Fruit fly (Drosophila melanogaster) whole organism, pupa: ENCODE data around the gene Cyp4d1.

Experiments
- CG10348 ChIP-seq: fragments of 200-800 bp; sonication (Bioruptor generic); IDR thresholded peaks from 2 replicates; pipeline ENCODE4 v1.3.6; 2022; ENCODE audit warnings: missing biosample characterization, missing genetic modification characterization
- CG13204 ChIP-seq: fragments of 200-800 bp; sonication (Bioruptor generic); optimal IDR thresholded peaks from 2 replicates; lab custom pipeline; 2018; ENCODE audit warnings: missing biosample characterization, mild to moderate bottlenecking, missing genetic modification characterization, moderate library complexity
- CG14655 ChIP-seq: fragments of 200-800 bp; sonication (Bioruptor generic); optimal IDR thresholded peaks from 3 replicates; lab custom pipeline; 2017; ENCODE audit warnings: mild to moderate bottlenecking, missing biosample characterization, missing genetic modification reagents, missing genetic modification characterization
- CG15710 ChIP-seq: fragments of 200-800 bp; sonication (Bioruptor generic); optimal IDR thresholded peaks from 2 replicates; lab custom pipeline; 2018; ENCODE audit warnings: missing biosample characterization, mild to moderate bottlenecking, missing genetic modification characterization, moderate library complexity
- CG17806 ChIP-seq: fragments of 200-800 bp; sonication (Bioruptor generic); optimal IDR thresholded peaks from 2 replicates; lab custom pipeline; 2018; ENCODE audit warnings: missing biosample characterization, mild to moderate bottlenecking, missing genetic modification characterization, moderate library complexity
- CG32121 ChIP-seq: fragments of 200-800 bp; sonication (Bioruptor generic); IDR thresholded peaks from 2 replicates; pipeline ENCODE4 v1.3.6; 2022; ENCODE audit warnings: missing biosample characterization, missing genetic modification characterization
- CG34367 ChIP-seq: fragments of 200-800 bp; sonication (Bioruptor generic); optimal IDR thresholded peaks from 2 replicates; lab custom pipeline; 2018; ENCODE audit warnings: missing biosample characterization, mild to moderate bottlenecking, missing genetic modification characterization
- CG4496 ChIP-seq: fragments of 200-800 bp; sonication (Bioruptor generic); IDR thresholded peaks from 3 replicates; pipeline ENCODE4 v1.3.6; 2022; ENCODE audit warnings: missing biosample characterization, missing genetic modification characterization
- CG8159 ChIP-seq: fragments of 200-800 bp; sonication (Bioruptor generic); optimal IDR thresholded peaks from 3 replicates; lab custom pipeline; 2018; ENCODE audit warnings: missing biosample characterization, mild to moderate bottlenecking, missing genetic modification characterization, moderate library complexity
- CG8301 ChIP-seq: fragments of 200-800 bp; sonication (Bioruptor generic); optimal IDR thresholded peaks from 2 replicates; lab custom pipeline; 2018; ENCODE audit warnings: missing biosample characterization, mild to moderate bottlenecking, missing genetic modification characterization
- CG9948 ChIP-seq: fragments of 200-800 bp; sonication (Bioruptor generic); optimal IDR thresholded peaks from 2 replicates; lab custom pipeline; 2018; ENCODE audit warnings: missing biosample characterization, mild to moderate bottlenecking, missing genetic modification characterization, moderate library complexity
- D1 ChIP-seq: fragments of 200-800 bp; sonication (Bioruptor generic); optimal IDR thresholded peaks from 2 replicates; lab custom pipeline; 2018; ENCODE audit warnings: missing biosample characterization, mild to moderate bottlenecking, missing genetic modification characterization, moderate library complexity
- EcR ChIP-seq: fragments of 200-800 bp; sonication (Bioruptor generic); optimal IDR thresholded peaks from 3 replicates; lab custom pipeline; 2019; ENCODE audit warnings: missing biosample characterization, missing genetic modification characterization, mild to moderate bottlenecking, moderate library complexity, missing genetic modification reagents
- Ets98B ChIP-seq: fragments of 200-800 bp; sonication (Bioruptor generic); IDR thresholded peaks from 2 replicates; pipeline ENCODE4 v1.3.6; 2022; ENCODE audit warnings: missing biosample characterization, missing genetic modification characterization
- Pif1A ChIP-seq: fragments of 200-800 bp; sonication (Bioruptor generic); optimal IDR thresholded peaks from 3 replicates; lab custom pipeline; 2016; ENCODE audit warnings: missing biosample characterization, missing genetic modification characterization
- Pif1B ChIP-seq: fragments of 200-800 bp; sonication (Bioruptor generic); optimal IDR thresholded peaks from 3 replicates; lab custom pipeline; 2016; ENCODE audit warnings: missing biosample characterization, missing genetic modification characterization
- Snoo ChIP-seq: fragments of 200-800 bp; sonication (Bioruptor generic); optimal IDR thresholded peaks from 3 replicates; lab custom pipeline; 2017; ENCODE audit warnings: missing biosample characterization, mild to moderate bottlenecking, missing genetic modification characterization, inconsistent platforms
- fd96Ca ChIP-seq: fragments of 200-800 bp; sonication (Bioruptor generic); IDR thresholded peaks from 3 replicates; pipeline ENCODE4 v1.3.6; 2022; ENCODE audit warnings: missing biosample characterization, missing genetic modification characterization
- gl ChIP-seq: fragments of 200-800 bp; sonication (Bioruptor generic); optimal IDR thresholded peaks from 2 replicates; lab custom pipeline; 2018; ENCODE audit warnings: missing biosample characterization, mild to moderate bottlenecking, missing genetic modification characterization
- rn ChIP-seq: fragments of 200-800 bp; sonication (Bioruptor generic); IDR thresholded peaks from 2 replicates; pipeline ENCODE4 v1.3.6; 2022; ENCODE audit warnings: missing biosample characterization, missing genetic modification characterization

Gene Cyp4d1

DNA sequence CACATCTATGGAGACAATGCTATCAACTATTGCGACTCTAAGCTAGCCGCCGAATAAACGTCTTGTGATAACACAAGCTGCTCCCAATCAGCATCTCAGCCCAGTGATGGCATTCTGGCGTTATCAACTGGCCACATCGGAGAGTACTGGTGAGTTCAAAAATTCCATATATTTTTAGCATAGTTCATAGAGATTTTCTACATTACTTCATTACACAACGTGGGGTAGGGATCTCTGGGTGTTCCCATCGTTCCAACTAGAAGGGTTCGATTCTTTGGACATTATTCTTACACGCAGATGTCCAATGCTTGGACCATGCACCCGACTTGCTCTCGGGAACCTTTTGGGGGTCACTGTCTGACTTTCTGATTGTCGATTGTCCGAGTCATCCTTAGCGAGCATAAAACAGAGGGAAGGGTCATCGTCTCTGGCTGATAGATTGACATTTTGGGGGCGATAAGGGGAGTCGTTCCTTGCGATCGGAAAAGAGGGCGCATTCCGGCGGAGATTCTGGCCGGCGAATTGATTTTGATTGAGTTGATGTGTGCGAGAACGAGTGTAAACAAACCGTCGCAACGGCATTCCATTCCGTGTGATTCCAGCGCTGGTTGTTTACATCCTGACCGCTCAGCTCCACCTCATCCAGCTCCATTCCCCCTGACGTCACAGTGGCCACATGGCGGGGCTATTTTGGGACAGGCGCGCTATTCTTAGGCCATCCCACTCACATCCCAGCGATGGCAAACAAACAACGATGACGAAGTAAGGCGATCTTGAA, at the start of gene Cyp4d1, which contains the start of gene CG3630:
Gene Cyp4d1 (minus strand): TSS at position 51 of the 778 bp plus-strand sequence.
Gene CG3630 (plus strand): TSS at position 67 of the 778 bp plus-strand sequence.
- no peak for TF ChIP-seq CG15710 (tag; lab: Kevin White, UChicago)

DNA sequence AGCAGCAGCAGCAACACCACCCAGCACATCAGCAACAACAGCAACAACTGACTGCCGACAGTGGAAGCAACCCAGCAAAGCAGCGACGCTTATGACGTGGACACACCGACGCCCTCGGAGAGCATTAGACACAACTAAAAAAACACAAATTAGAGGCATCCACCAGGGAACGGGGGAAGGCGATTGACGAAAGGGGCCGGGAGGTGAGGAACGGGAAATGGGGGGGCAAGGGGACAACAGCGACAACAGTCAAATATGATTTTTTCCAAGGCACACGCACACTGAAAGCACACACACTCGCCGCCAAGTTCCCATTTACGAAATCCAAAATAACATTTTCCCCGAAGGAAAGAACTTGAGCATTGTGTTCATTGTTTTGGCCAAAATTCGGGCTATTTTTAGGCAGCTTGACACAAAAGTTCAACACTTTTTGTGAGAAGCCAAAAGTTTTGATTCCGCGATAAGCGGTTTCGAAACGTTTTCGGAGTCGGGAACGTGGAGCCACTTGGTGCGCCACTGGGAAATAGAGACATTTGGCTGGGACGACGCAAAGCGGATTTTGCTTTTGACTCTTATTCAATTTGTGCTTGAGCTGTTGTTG, 46.8 kb upstream of the Cyp4d1 start:
- TF ChIP-seq CG15710 (tag; lab: Kevin White, UChicago) (no peak), CG9948 (no peak), CG10348 (GFP tag; lab: Robert Waterston, UW) (0 out of 2 replicates have a peak, but pooled peaks have one; percentile 39), fd96Ca (GFP tag; lab: Robert Waterston, UW) (peak; percentile 65; the same call in 2 of the 3 replicates), CG32121 (GFP tag; lab: Robert Waterston, UW) (peak; percentile 34; the same call in 1 of the 2 replicates), CG14655 (GFP tag; lab: Kevin White, UChicago) (no peak), CG4496 (GFP tag; lab: Robert Waterston, UW) (peak; percentile 13; the same call in 1 of the 3 replicates), gl (no peak), CG34367 (tag; lab: Kevin White, UChicago) (no peak), CG8301 (no peak), EcR (GFP tag; lab: Kevin White, UChicago) (no peak)

DNA sequence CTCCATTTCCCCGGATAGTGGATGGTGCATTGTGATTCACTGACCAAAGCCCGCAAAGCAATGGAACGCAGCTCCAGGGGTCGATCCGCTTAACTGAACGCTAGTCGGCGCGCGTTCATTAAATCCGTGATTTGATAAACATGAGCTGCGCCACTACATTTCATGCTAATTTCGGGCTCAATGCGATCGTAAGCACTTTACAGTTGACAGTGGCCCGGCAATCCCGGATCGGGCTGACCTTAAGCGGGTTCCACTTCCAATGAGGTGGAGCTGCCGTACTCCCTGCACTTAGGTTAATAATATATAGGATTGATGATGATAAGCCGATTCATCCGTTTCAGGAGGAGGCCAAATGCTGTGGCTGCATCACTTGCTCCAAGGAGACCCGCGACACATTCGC, 41.8 kb upstream of the Cyp4d1 start, which contains the start of gene FarO:
Gene FarO (minus strand): TSS at position 101 of the 400 bp plus-strand sequence.
- no peak for TF ChIP-seq Pif1B (GFP tag; lab: Kevin White, UChicago)
- no peak for TF ChIP-seq Pif1A (GFP tag; lab: Kevin White, UChicago)
- no peak for TF ChIP-seq Snoo (tag; lab: Kevin White, UChicago)
- no peak for TF ChIP-seq D1 (tag; lab: Kevin White, UChicago)
- no peak for TF ChIP-seq rn (GFP tag; lab: Robert Waterston, UW)
- TF ChIP-seq CG32121 (GFP tag; lab: Robert Waterston, UW) = no peak
- TF ChIP-seq CG8159 = no peak
- no peak for TF ChIP-seq EcR (GFP tag; lab: Kevin White, UChicago)
- no peak for TF ChIP-seq fd96Ca (GFP tag; lab: Robert Waterston, UW)
- TF ChIP-seq CG14655 (GFP tag; lab: Kevin White, UChicago) = no peak
- TF ChIP-seq Ets98B (GFP tag; lab: Robert Waterston, UW) = no peak
- TF ChIP-seq, all 21 proteins: peak for 0

DNA sequence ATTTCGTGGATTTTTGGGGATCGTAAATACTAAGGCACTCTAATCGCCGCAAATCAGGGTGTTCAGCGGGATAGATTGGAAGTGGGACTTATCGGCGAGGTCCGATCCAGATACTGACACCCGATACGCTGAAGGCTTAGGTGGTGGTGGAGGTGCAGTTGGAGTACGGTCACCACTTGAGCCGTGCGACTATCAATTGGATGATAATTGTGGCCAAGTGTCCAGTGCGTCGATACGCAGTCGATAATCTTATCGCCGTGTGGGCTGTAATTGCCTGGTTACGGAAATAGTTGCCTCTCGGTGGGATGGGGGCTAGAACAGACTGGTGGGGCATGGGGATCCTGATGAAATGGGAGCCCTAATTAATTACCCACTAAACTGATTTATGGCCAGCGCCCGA, 37.3 kb upstream of the Cyp4d1 start:
- no peak for TF ChIP-seq EcR (GFP tag; lab: Kevin White, UChicago)
- no peak for TF ChIP-seq CG17806 (tag; lab: Kevin White, UChicago)
- TF ChIP-seq Snoo (tag; lab: Kevin White, UChicago) = no peak
- no peak for TF ChIP-seq CG32121 (GFP tag; lab: Robert Waterston, UW)
- TF ChIP-seq CG10348 (GFP tag; lab: Robert Waterston, UW) = no peak
- TF ChIP-seq CG14655 (GFP tag; lab: Kevin White, UChicago) = no peak
- no peak for TF ChIP-seq Ets98B (GFP tag; lab: Robert Waterston, UW)
- TF ChIP-seq fd96Ca (GFP tag; lab: Robert Waterston, UW) = no peak
- no peak for TF ChIP-seq CG34367 (tag; lab: Kevin White, UChicago)
- no peak for TF ChIP-seq CG4496 (GFP tag; lab: Robert Waterston, UW)
- TF ChIP-seq, all 21 proteins: peak for 0

DNA sequence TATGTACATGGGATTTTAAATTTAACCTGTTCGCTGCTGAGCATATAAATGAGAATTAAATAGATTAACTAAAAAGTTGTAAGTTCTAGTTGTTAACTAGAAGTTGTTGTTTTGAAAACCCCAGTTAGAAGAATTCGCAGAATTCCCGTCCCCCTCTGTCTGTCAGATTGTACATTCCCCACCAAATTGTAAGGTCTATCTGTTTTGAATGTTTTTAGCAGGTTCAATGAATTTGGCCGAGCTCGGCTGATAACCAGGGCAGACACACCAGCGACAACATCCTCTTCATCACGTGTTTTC, 36.2 kb upstream of the Cyp4d1 start:
- no peak for TF ChIP-seq fd96Ca (GFP tag; lab: Robert Waterston, UW)
- TF ChIP-seq CG32121 (GFP tag; lab: Robert Waterston, UW) = no peak
- no peak for TF ChIP-seq CG17806 (tag; lab: Kevin White, UChicago)
- TF ChIP-seq CG8301 = no peak
- no peak for TF ChIP-seq Pif1A (GFP tag; lab: Kevin White, UChicago)
- TF ChIP-seq Ets98B (GFP tag; lab: Robert Waterston, UW) = no peak
- TF ChIP-seq Pif1B (GFP tag; lab: Kevin White, UChicago) = no peak
- no peak for TF ChIP-seq CG14655 (GFP tag; lab: Kevin White, UChicago)
- TF ChIP-seq gl = no peak
- no peak for TF ChIP-seq CG4496 (GFP tag; lab: Robert Waterston, UW)
- no peak for TF ChIP-seq rn (GFP tag; lab: Robert Waterston, UW)
- TF ChIP-seq CG9948 = no peak
- no peak for TF ChIP-seq EcR (GFP tag; lab: Kevin White, UChicago)
- no peak for TF ChIP-seq CG13204
- no peak for TF ChIP-seq CG15710 (tag; lab: Kevin White, UChicago)
- no peak for TF ChIP-seq CG34367 (tag; lab: Kevin White, UChicago)
- TF ChIP-seq Snoo (tag; lab: Kevin White, UChicago) = no peak
